Fruit fly (Drosophila melanogaster) whole organism, embryonic: ENCODE measurements around the gene Cdc6.

Experiments used
- CG10366 ChIP-seq: fragments of 200-800 bp; sonication (Bioruptor generic); IDR thresholded peaks from 2 replicates; pipeline ENCODE4 v1.3.6; 2022; ENCODE audit warnings: missing biosample characterization, missing genetic modification characterization
- CG10431 ChIP-seq: fragments of 200-800 bp; sonication (Bioruptor generic); optimal IDR thresholded peaks from 3 replicates; lab custom pipeline; 2018; ENCODE audit warnings: missing biosample characterization, mild to moderate bottlenecking, missing genetic modification characterization
- CG11247 ChIP-seq: fragments of 200-800 bp; sonication (Bioruptor generic); IDR thresholded peaks from 2 replicates; pipeline ENCODE4 v1.3.6; 2022; ENCODE audit warnings: missing biosample characterization, missing genetic modification characterization
- CG12155 ChIP-seq: fragments of 200-800 bp; sonication (Bioruptor generic); optimal IDR thresholded peaks from 3 replicates; lab custom pipeline; 2016; ENCODE audit warnings: missing biosample characterization, missing genetic modification characterization
- CG13775 ChIP-seq: fragments of 200-800 bp; sonication (Bioruptor generic); optimal IDR thresholded peaks from 3 replicates; lab custom pipeline; 2017; ENCODE audit warnings: missing biosample characterization, mild to moderate bottlenecking, missing genetic modification characterization
- CG15696 ChIP-seq: fragments of 200-800 bp; sonication (Bioruptor generic); optimal IDR thresholded peaks from 2 replicates; lab custom pipeline; 2019; ENCODE audit warnings: missing biosample characterization, mild to moderate bottlenecking, missing genetic modification characterization, moderate library complexity
- CG17328 ChIP-seq: fragments of 200-800 bp; sonication (Bioruptor generic); IDR thresholded peaks from 2 replicates; pipeline ENCODE4 v1.3.6; 2022; ENCODE audit warnings: missing biosample characterization, missing genetic modification characterization
- CG17385 ChIP-seq: fragments of 200-800 bp; sonication (Bioruptor generic); optimal IDR thresholded peaks from 3 replicates; lab custom pipeline; 2018; ENCODE audit warnings: missing biosample characterization, mild to moderate bottlenecking, missing genetic modification characterization
- CG18599 ChIP-seq: fragments of 200-800 bp; sonication (Bioruptor generic); optimal IDR thresholded peaks from 3 replicates; lab custom pipeline; 2017; ENCODE audit warnings: missing biosample characterization, missing genetic modification characterization, mild to moderate bottlenecking, moderate library complexity, missing genetic modification reagents
- CG30431 ChIP-seq: fragments of 200-800 bp; sonication (Bioruptor generic); optimal IDR thresholded peaks from 2 replicates; lab custom pipeline; 2017; ENCODE audit warnings: missing biosample characterization, missing genetic modification characterization
- CG34224 ChIP-seq: fragments of 200-800 bp; sonication (Bioruptor generic); IDR thresholded peaks from 3 replicates; pipeline ENCODE4 v1.3.6; 2022; ENCODE audit warnings: missing biosample characterization, missing genetic modification characterization; ENCODE audit not compliant: partially characterized antibody
- CG6272 ChIP-seq: fragments of 200-800 bp; sonication (Bioruptor generic); IDR thresholded peaks from 2 replicates; pipeline ENCODE4 v1.3.6; 2022; ENCODE audit warnings: missing biosample characterization, missing genetic modification characterization
- CG6854 ChIP-seq: fragments of 200-800 bp; sonication (Bioruptor generic); optimal IDR thresholded peaks from 3 replicates; lab custom pipeline; 2017; ENCODE audit warnings: missing biosample characterization, mild to moderate bottlenecking, missing genetic modification characterization
- CG7357 ChIP-seq: fragments of 200-800 bp; sonication (Bioruptor generic); IDR thresholded peaks from 3 replicates; pipeline ENCODE4 v1.3.6; 2022; ENCODE audit warnings: missing biosample characterization, missing genetic modification characterization
- CG7786 ChIP-seq: fragments of 200-800 bp; sonication (Bioruptor generic); optimal IDR thresholded peaks from 2 replicates; lab custom pipeline; 2016; ENCODE audit warnings: missing biosample characterization, missing genetic modification characterization
- CG7928 ChIP-seq: fragments of 200-800 bp; sonication (Bioruptor generic); optimal IDR thresholded peaks from 2 replicates; lab custom pipeline; 2017; ENCODE audit warnings: missing biosample characterization, mild to moderate bottlenecking, missing genetic modification characterization
- CG8944 ChIP-seq: fragments of 200-800 bp; sonication (Bioruptor generic); optimal IDR thresholded peaks from 3 replicates; lab custom pipeline; 2016; ENCODE audit warnings: missing biosample characterization, missing genetic modification characterization
- CG9215 ChIP-seq: fragments of 200-800 bp; sonication (Bioruptor generic); IDR thresholded peaks from 2 replicates; pipeline ENCODE4 v1.3.6; 2022; ENCODE audit warnings: missing biosample characterization, missing genetic modification characterization
- CG9876 ChIP-seq: fragments of 200-800 bp; sonication (Bioruptor generic); optimal IDR thresholded peaks from 2 replicates; lab custom pipeline; 2016; ENCODE audit warnings: missing biosample characterization, missing genetic modification characterization
- CG9932 ChIP-seq: fragments of 200-800 bp; sonication (Bioruptor generic); IDR thresholded peaks from 2 replicates; pipeline ENCODE4 v1.3.6; 2022; ENCODE audit warnings: missing biosample characterization, missing genetic modification characterization
- D ChIP-seq, 2 experiments: fragments of 200-800 bp in 1 of 2; fragments of >200 bp in 1 of 2; sonication (Bioruptor generic) in 1 of 2; optimal IDR thresholded peaks; 2 replicates in 1 of 2; 3 replicates in 1 of 2; lab custom pipeline; 2017; ENCODE audit warnings: mild to moderate bottlenecking in 1 of 2, missing biosample characterization in 1 of 2, missing genetic modification characterization in 1 of 2, missing genetic modification reagents in 1 of 2
- Dfd ChIP-seq, 2 experiments: fragments of >200 bp; optimal IDR thresholded peaks; 2 replicates each; lab custom pipeline; 2017; ENCODE audit warnings: missing biosample characterization in 2 of 2, missing genetic modification characterization in 2 of 2
- Fer2 ChIP-seq: fragments of 200-800 bp; sonication (Bioruptor generic); optimal IDR thresholded peaks from 2 replicates; lab custom pipeline; 2018; ENCODE audit warnings: missing biosample characterization, mild to moderate bottlenecking, missing genetic modification characterization, moderate library complexity
- H15 ChIP-seq: fragments of 200-800 bp; sonication (Bioruptor generic); IDR thresholded peaks from 3 replicates; pipeline ENCODE4 v1.3.6; 2022; ENCODE audit warnings: missing biosample characterization, missing genetic modification characterization
- H2.0 ChIP-seq: fragments of 200-800 bp; sonication (Bioruptor generic); IDR thresholded peaks from 2 replicates; pipeline ENCODE4 v1.3.6; 2022; ENCODE audit warnings: missing biosample characterization, missing genetic modification characterization
- Hey ChIP-seq: fragments of 200-800 bp; sonication (Bioruptor generic); optimal IDR thresholded peaks from 3 replicates; lab custom pipeline; 2018; ENCODE audit warnings: missing biosample characterization, mild to moderate bottlenecking, missing genetic modification characterization
- HmgZ ChIP-seq: fragments of 200-800 bp; sonication (Bioruptor generic); optimal IDR thresholded peaks from 2 replicates; lab custom pipeline; 2018; ENCODE audit warnings: missing biosample characterization, mild to moderate bottlenecking, missing genetic modification characterization
- Hmx ChIP-seq: fragments of 200-800 bp; sonication (Bioruptor generic); optimal IDR thresholded peaks from 2 replicates; lab custom pipeline; 2016; ENCODE audit warnings: missing biosample characterization, missing genetic modification characterization
- Jarid2 ChIP-seq: fragments of 200-800 bp; sonication (Bioruptor generic); optimal IDR thresholded peaks from 3 replicates; lab custom pipeline; 2017; ENCODE audit warnings: mild to moderate bottlenecking, missing biosample characterization, missing genetic modification reagents, missing genetic modification characterization
- MESR4 ChIP-seq: fragments of 200-800 bp; sonication (Bioruptor generic); optimal IDR thresholded peaks from 2 replicates; lab custom pipeline; 2018; ENCODE audit warnings: missing biosample characterization, mild to moderate bottlenecking, missing genetic modification characterization, moderate library complexity
- Oaz ChIP-seq: fragments of 200-800 bp; sonication (Bioruptor generic); IDR thresholded peaks from 2 replicates; pipeline ENCODE4 v1.3.6; 2022; ENCODE audit warnings: missing biosample characterization, missing genetic modification characterization
- Stat92E ChIP-seq, 3 experiments: fragments of >200 bp in 2 of 3; fragments of 200-800 bp in 1 of 3; sonication (Bioruptor generic) in 1 of 3; optimal IDR thresholded peaks; 2 replicates each; lab custom pipeline; 2017 to 2019; ENCODE audit warnings: missing biosample characterization in 3 of 3, missing genetic modification characterization in 3 of 3, mild to moderate bottlenecking in 1 of 3, moderate library complexity in 1 of 3
- Usf ChIP-seq: fragments of 200-800 bp; sonication (Bioruptor generic); optimal IDR thresholded peaks from 2 replicates; lab custom pipeline; 2017; ENCODE audit warnings: missing genotype, missing biosample characterization, missing genetic modification characterization
- ci ChIP-seq: fragments of 200-800 bp; sonication (Bioruptor generic); IDR thresholded peaks from 3 replicates; pipeline ENCODE4 v1.3.6; 2022; ENCODE audit warnings: missing biosample characterization, missing genetic modification characterization
- da ChIP-seq: fragments of 200-800 bp; sonication (Bioruptor generic); optimal IDR thresholded peaks from 2 replicates; lab custom pipeline; 2016; ENCODE audit warnings: missing biosample characterization, missing genetic modification characterization
- fru ChIP-seq: fragments of >200 bp; optimal IDR thresholded peaks from 2 replicates; lab custom pipeline; 2017
- gem ChIP-seq: fragments of 200-800 bp; sonication (Bioruptor generic); optimal IDR thresholded peaks from 2 replicates; lab custom pipeline; 2019; ENCODE audit warnings: missing biosample characterization, mild to moderate bottlenecking, missing genetic modification characterization, moderate library complexity
- hbn ChIP-seq: fragments of 200-800 bp; sonication (Bioruptor generic); IDR thresholded peaks from 2 replicates; pipeline ENCODE4 v1.3.6; 2022; ENCODE audit warnings: missing biosample characterization, missing genetic modification characterization; ENCODE audit not compliant: partially characterized antibody
- ind ChIP-seq: fragments of 200-800 bp; sonication (Bioruptor generic); optimal IDR thresholded peaks from 3 replicates; lab custom pipeline; 2016; ENCODE audit warnings: missing biosample characterization, missing genetic modification characterization
- nerfin-1 ChIP-seq: fragments of 200-800 bp; sonication (Bioruptor generic); optimal IDR thresholded peaks from 3 replicates; lab custom pipeline; 2019; ENCODE audit warnings: missing biosample characterization, mild to moderate bottlenecking, missing genetic modification characterization, moderate library complexity
- nerfin-2 ChIP-seq: fragments of 200-800 bp; sonication (Bioruptor generic); IDR thresholded peaks from 2 replicates; pipeline ENCODE4 v1.3.6; 2022; ENCODE audit warnings: missing biosample characterization, missing genetic modification characterization; ENCODE audit not compliant: partially characterized antibody
- run ChIP-seq: fragments of 200-800 bp; sonication (Bioruptor generic); optimal IDR thresholded peaks from 3 replicates; lab custom pipeline; 2018; ENCODE audit warnings: missing biosample characterization, mild to moderate bottlenecking, missing genetic modification characterization
- sd ChIP-seq: fragments of 200-800 bp; sonication (Bioruptor generic); optimal IDR thresholded peaks from 3 replicates; lab custom pipeline; 2018; ENCODE audit warnings: missing biosample characterization, mild to moderate bottlenecking, missing genetic modification characterization, moderate library complexity
- sens-2 ChIP-seq: fragments of 200-800 bp; sonication (Bioruptor generic); IDR thresholded peaks from 2 replicates; pipeline ENCODE4 v1.3.6; 2022; ENCODE audit warnings: missing biosample characterization, missing genetic modification characterization
- shn ChIP-seq: fragments of 200-800 bp; sonication (Bioruptor generic); optimal IDR thresholded peaks from 3 replicates; lab custom pipeline; 2016; ENCODE audit warnings: missing biosample characterization, missing genetic modification characterization
- sisA ChIP-seq: fragments of 200-800 bp; sonication (Bioruptor generic); IDR thresholded peaks from 2 replicates; pipeline ENCODE4 v1.3.6; 2022; ENCODE audit warnings: missing biosample characterization, missing genetic modification characterization
- sna ChIP-seq: fragments of 200-800 bp; sonication (Bioruptor generic); IDR thresholded peaks from 2 replicates; pipeline ENCODE4 v1.3.6; 2022; ENCODE audit warnings: missing biosample characterization, missing genetic modification characterization; ENCODE audit not compliant: partially characterized antibody
- ssp ChIP-seq: fragments of 200-800 bp; sonication (Bioruptor generic); IDR thresholded peaks from 2 replicates; pipeline ENCODE4 v1.3.6; 2022; ENCODE audit warnings: missing biosample characterization, missing genetic modification characterization
- stc ChIP-seq: fragments of 200-800 bp; sonication (Bioruptor generic); IDR thresholded peaks from 2 replicates; pipeline ENCODE4 v1.3.6; 2022; ENCODE audit warnings: missing biosample characterization, missing genetic modification characterization

The Cdc6 gene

DNA sequence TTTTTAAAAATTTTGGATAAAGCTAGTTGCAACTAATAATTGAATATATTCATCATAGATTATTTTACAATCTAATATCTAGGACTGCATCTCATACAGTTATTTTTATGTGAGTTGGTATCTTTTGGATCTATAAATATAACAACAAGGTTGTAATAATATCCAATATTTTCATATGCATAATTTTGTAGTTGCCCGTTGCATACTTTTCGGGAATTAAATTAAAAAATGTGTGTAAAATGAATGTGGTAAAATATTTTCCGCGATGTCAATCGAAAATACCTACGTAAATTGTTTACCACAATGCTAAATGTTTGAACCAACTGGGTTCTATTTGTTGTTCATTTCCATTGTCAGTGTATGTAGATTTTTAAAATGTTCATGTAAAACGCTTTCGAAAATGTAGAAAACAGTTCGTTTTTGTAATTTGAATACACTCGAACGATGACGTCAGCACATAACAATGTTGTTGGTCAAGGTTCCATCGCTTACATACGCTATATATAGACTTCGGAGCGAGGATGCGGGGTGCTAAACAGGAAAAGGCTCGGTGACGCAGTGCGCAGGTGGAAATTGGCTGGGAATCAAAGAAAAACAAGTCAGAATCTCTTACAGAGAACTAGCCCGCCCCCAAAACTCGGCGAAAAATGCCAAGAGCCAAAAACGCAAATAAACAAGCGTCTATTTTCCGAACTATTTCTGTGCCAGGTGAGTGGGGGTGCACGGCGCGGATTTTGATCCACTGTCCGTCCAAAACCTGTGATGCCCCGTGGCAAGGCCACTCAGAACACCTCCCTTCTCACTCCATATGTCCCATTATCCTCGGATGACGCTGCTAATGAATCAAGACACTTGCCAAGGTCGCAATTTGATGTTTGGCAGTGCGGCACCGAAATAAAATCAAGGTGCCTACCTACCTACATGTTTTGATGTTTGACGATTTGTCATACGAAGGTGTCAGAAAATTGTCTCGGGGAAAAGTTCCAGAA, 5.7 kb downstream of the Cdc6 start (continued):
- no peak for TF ChIP-seq CG9876
- no peak for TF ChIP-seq ind (GFP tag; lab: Kevin White, UChicago)
- no peak for TF ChIP-seq CG7357 (GFP tag; lab: Robert Waterston, UW)
- no peak for TF ChIP-seq MESR4
- TF ChIP-seq CG17328 (GFP tag; lab: Robert Waterston, UW): no peak
- no peak for TF ChIP-seq hbn (GFP tag; lab: Robert Waterston, UW)
- no peak for TF ChIP-seq run (tag; lab: Kevin White, UChicago)
- no peak for TF ChIP-seq sna (GFP tag; lab: Robert Waterston, UW)
- no peak for TF ChIP-seq fru
- no peak for TF ChIP-seq CG10431 (GFP tag; lab: Kevin White, UChicago)
- TF ChIP-seq gem: no peak
- no peak for TF ChIP-seq da (GFP tag; lab: Kevin White, UChicago)
- peak; percentile 18 for TF ChIP-seq HmgZ
- no peak for TF ChIP-seq Dfd (GFP tag; optimal IDR thresholded peaks at IDR 0.05; lab: Kevin White, UChicago)
- no peak for TF ChIP-seq CG7928 (GFP tag; lab: Kevin White, UChicago)
- no peak for TF ChIP-seq Usf (GFP tag; lab: Kevin White, UChicago)
- no peak for TF ChIP-seq Jarid2 (GFP tag; lab: Kevin White, UChicago)
- TF ChIP-seq Hey (tag; lab: Kevin White, UChicago): no peak
- no peak for TF ChIP-seq CG6854 (GFP tag; lab: Kevin White, UChicago)
- TF ChIP-seq H15 (GFP tag; lab: Robert Waterston, UW): no peak
- no peak for TF ChIP-seq Hmx (GFP tag; lab: Kevin White, UChicago)
- 0 out of 2 replicates have a peak, but pooled peaks have one; percentile 40 for TF ChIP-seq stc (GFP tag; lab: Robert Waterston, UW)
- no peak for TF ChIP-seq CG18599
- TF ChIP-seq nerfin-1 (tag; lab: Kevin White, UChicago): no peak
- no peak for TF ChIP-seq CG8944 (GFP tag; lab: Kevin White, UChicago)
- TF ChIP-seq sisA (GFP tag; lab: Robert Waterston, UW): no peak
- no peak for TF ChIP-seq CG10366 (GFP tag; lab: Robert Waterston, UW)
- peak in 1 of 3 experiments; percentile 5 for TF ChIP-seq Stat92E (GFP tag; optimal IDR thresholded peaks at IDR 0.05; lab: Kevin White, UChicago)
- TF ChIP-seq nerfin-2: no peak
- TF ChIP-seq shn (GFP tag; lab: Kevin White, UChicago): no peak
- TF ChIP-seq ssp (GFP tag; lab: Robert Waterston, UW): no peak
- TF ChIP-seq CG9932 (GFP tag; lab: Robert Waterston, UW): no peak
- no peak for TF ChIP-seq CG9215 (GFP tag; lab: Robert Waterston, UW)
- TF ChIP-seq Fer2 (tag; lab: Kevin White, UChicago): no peak
- no peak for TF ChIP-seq CG6272 (GFP tag; lab: Robert Waterston, UW)
- TF ChIP-seq sd (tag; lab: Kevin White, UChicago): peak; percentile 92
- no peak for TF ChIP-seq CG17385 (GFP tag; lab: Kevin White, UChicago)
- no peak for TF ChIP-seq CG7786
- no peak for TF ChIP-seq D (optimal IDR thresholded peaks at IDR 0.05; lab: Kevin White, UChicago)
- TF ChIP-seq D (GFP tag; optimal IDR thresholded peaks at IDR 0.05; lab: Kevin White, UChicago): no peak
- no peak for TF ChIP-seq CG12155 (GFP tag; lab: Kevin White, UChicago)
- TF ChIP-seq Oaz (GFP tag; lab: Robert Waterston, UW): no peak
- TF ChIP-seq CG30431 (GFP tag; lab: Kevin White, UChicago): no peak
- TF ChIP-seq sens-2 (GFP tag; lab: Robert Waterston, UW): no peak
- no peak for TF ChIP-seq CG15696 (tag; lab: Kevin White, UChicago)
- TF ChIP-seq CG11247 (GFP tag; lab: Robert Waterston, UW): no peak
- TF ChIP-seq ci (GFP tag; lab: Robert Waterston, UW): no peak
- no peak for TF ChIP-seq H2.0 (GFP tag; lab: Robert Waterston, UW)
- TF ChIP-seq CG34224 (GFP tag; lab: Robert Waterston, UW): no peak
- TF ChIP-seq CG13775 (GFP tag; lab: Kevin White, UChicago): no peak
